Fruit fly (Drosophila melanogaster) whole organism, adult: ENCODE data around the gene AcCoAS.

Experiments
- CG11617 ChIP-seq: fragments of 200-800 bp; sonication (Bioruptor generic); optimal IDR thresholded peaks from 2 replicates; lab custom pipeline; 2017; ENCODE audit warnings: mild to moderate bottlenecking, missing biosample characterization, missing genetic modification reagents, missing genetic modification characterization
- CG14711 ChIP-seq: fragments of 200-800 bp; sonication (Bioruptor generic); optimal IDR thresholded peaks from 2 replicates; lab custom pipeline; 2018; ENCODE audit warnings: missing biosample characterization, mild to moderate bottlenecking, missing genetic modification characterization, moderate library complexity
- CG5204 ChIP-seq: fragments of 200-800 bp; sonication (Bioruptor generic); optimal IDR thresholded peaks from 2 replicates; lab custom pipeline; 2016; ENCODE audit warnings: missing biosample characterization, missing genetic modification characterization
- CG7045 ChIP-seq: fragments of 200-800 bp; sonication (Bioruptor generic); optimal IDR thresholded peaks from 2 replicates; lab custom pipeline; 2017; ENCODE audit warnings: missing biosample characterization, mild to moderate bottlenecking, missing genetic modification characterization
- CG7101 ChIP-seq: fragments of 200-800 bp; sonication (Bioruptor generic); optimal IDR thresholded peaks from 2 replicates; lab custom pipeline; 2018; ENCODE audit warnings: missing biosample characterization, mild to moderate bottlenecking, missing genetic modification characterization, moderate library complexity
- Crg-1 ChIP-seq: fragments of 200-800 bp; sonication (Bioruptor generic); optimal IDR thresholded peaks from 2 replicates; lab custom pipeline; 2016; ENCODE audit warnings: missing biosample characterization, missing genetic modification characterization
- kay ChIP-seq: fragments of 200-800 bp; sonication (Bioruptor generic); peaks from one replicate; lab custom pipeline; 2016; ENCODE audit warnings: missing biosample characterization, missing genetic modification characterization, borderline replicate concordance
- ovo ChIP-seq: fragments of 200-800 bp; sonication (Bioruptor generic); optimal IDR thresholded peaks from 2 replicates; lab custom pipeline; 2016; ENCODE audit warnings: missing biosample characterization, missing genetic modification characterization
- pad ChIP-seq: fragments of 200-800 bp; sonication (Bioruptor generic); optimal IDR thresholded peaks from 3 replicates; lab custom pipeline; 2017; ENCODE audit warnings: missing biosample characterization, missing genetic modification characterization, mild to moderate bottlenecking, moderate library complexity, missing genetic modification reagents
- tj ChIP-seq: fragments of 200-800 bp; sonication (Bioruptor generic); optimal IDR thresholded peaks from 3 replicates; lab custom pipeline; 2017; ENCODE audit warnings: missing biosample characterization, mild to moderate bottlenecking, missing genetic modification characterization, moderate library complexity
- toe ChIP-seq: fragments of 200-800 bp; sonication (Bioruptor generic); optimal IDR thresholded peaks from 2 replicates; lab custom pipeline; 2016; ENCODE audit warnings: missing biosample characterization, missing genetic modification characterization

DNA sequence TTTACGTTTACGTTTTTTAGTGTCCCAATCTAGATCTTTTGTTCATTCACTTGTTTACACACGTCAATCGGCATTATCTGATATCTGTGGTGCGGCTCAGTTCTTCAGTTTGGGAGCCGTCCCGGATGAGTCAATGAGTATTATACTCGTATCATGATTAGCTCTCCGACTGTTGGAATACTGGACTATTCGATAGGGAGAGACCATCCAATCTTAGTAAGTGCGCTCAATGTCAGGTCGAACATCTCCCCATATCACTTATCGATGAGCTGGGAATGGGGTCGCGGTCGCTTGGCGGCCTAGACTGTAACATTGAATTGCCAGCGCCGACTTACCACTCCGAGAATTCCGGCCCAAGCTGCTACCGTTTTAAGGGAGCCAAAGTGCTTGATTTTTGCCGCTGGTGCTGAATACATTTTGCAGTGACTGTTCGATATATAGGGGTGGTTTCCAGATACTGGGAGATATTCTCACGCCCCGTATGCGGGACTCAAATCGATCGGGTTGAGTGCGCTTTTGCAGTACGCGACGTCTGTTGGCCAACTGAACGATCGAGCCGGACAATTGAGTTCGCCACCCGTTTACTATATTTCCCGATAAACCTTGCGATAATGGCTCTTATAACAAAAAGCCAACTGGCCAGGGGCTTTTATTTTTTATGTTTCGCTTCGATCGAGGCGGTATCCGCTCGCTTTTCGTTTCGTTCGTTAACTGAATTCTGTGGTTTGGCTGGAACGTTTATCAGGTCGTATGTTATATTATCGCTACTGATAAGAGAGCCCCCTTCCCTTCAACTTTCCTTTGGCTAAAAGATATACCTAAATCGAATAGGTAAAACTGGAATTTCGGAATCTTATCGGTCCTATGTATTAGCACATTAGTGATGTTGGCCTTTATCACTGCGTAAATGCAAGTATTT is 4.9 kb upstream of the AcCoAS start:
- no peak for TF ChIP-seq Crg-1
- TF ChIP-seq CG5204 (GFP tag; lab: Kevin White, UChicago): no peak
- no peak for TF ChIP-seq CG7101 (tag; lab: Kevin White, UChicago)
- TF ChIP-seq toe: no peak
- no peak for TF ChIP-seq CG11617 (GFP tag; lab: Kevin White, UChicago)
- TF ChIP-seq tj (GFP tag; lab: Kevin White, UChicago): no peak
- TF ChIP-seq CG7045 (GFP tag; lab: Kevin White, UChicago): no peak
- TF ChIP-seq ovo (GFP tag; lab: Kevin White, UChicago): no peak
- no peak for TF ChIP-seq pad (GFP tag; lab: Kevin White, UChicago)
- no peak for TF ChIP-seq CG14711
- TF ChIP-seq kay (GFP tag; lab: Kevin White, UChicago): no peak
